Fruit fly (Drosophila melanogaster): ENCODE measurements around the gene CG31517.

The CG31517 gene

DNA sequence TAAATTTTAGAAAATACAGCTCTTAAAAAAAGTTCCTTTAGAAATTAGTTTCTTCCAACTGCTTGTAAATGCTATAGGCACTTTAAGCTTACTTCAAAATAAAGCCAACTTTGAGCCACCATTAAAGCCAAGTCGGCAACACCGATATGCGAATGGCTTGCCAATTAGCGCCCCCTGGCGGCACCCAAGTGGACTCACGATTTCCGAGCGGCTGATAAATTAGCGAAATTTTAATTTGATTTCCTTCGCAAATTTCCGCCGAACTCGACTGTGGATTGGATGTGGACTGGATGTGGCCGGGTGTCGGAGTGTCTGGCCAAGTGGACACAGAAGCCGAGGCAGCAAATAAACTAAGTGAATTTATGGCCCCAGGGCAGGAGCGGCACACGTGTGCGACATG, at the start of gene CG31517:
CG31517 (plus strand) TSS at position 184 of the 400 bp plus-strand sequence.
- TF ChIP-seq CG1621 (tag; optimal IDR thresholded peaks at IDR 0.05) (no peak), CG9139 (GFP tag; optimal IDR thresholded peaks at IDR 0.05) (no peak), CG6854 (GFP tag; optimal IDR thresholded peaks at IDR 0.05) (no peak), achi (GFP tag; optimal IDR thresholded peaks at IDR 0.05) (no peak), Eip93F (GFP tag; optimal IDR thresholded peaks at IDR 0.05) (no peak), spab (GFP tag; optimal IDR thresholded peaks at IDR 0.05) (no peak), Met (GFP tag; optimal IDR thresholded peaks at IDR 0.05) (no peak), Hr39 (GFP tag; optimal IDR thresholded peaks at IDR 0.05) (no peak), CG7368 (GFP tag; optimal IDR thresholded peaks at IDR 0.05) (no peak)

DNA sequence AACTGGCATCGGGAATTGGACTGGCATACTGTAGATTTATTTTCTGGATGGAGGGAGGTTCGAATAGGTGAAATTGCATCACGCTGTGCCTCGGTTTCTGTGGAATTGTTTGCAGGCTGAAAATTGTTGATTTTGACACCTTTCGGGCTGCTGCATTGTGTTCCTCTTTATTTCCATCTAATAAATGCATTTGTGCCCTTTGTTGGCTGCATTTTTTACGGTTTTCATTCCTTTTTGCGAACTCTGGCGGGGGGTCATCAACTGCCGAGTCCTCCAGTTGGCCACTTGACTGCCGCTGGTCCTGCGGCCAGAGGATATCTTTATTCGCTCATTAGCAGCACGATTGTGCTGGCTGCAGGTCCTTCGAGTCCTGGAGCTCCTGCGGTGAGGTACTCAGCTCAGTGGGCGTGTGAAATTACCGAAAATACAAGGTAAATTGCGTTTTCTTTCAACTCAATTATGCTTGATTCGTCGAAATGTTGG, 48.5 kb upstream of the CG31517 start:
- TF ChIP-seq svp (GFP tag) = no peak
- no peak for TF ChIP-seq CG6808 (GFP tag; optimal IDR thresholded peaks at IDR 0.05)
- TF ChIP-seq CG11762 (GFP tag; optimal IDR thresholded peaks at IDR 0.05; ENCODE audit: insufficient read depth) = no peak
- TF ChIP-seq Eip75B (GFP tag; optimal IDR thresholded peaks at IDR 0.05) = no peak
- TF ChIP-seq CG4318 (GFP tag; optimal IDR thresholded peaks at IDR 0.05) = no peak
- TF ChIP-seq vri (GFP tag; optimal IDR thresholded peaks at IDR 0.05) = no peak
- no peak for TF ChIP-seq CG6163 (GFP tag; IDR thresholded peaks at IDR 0.05)

DNA sequence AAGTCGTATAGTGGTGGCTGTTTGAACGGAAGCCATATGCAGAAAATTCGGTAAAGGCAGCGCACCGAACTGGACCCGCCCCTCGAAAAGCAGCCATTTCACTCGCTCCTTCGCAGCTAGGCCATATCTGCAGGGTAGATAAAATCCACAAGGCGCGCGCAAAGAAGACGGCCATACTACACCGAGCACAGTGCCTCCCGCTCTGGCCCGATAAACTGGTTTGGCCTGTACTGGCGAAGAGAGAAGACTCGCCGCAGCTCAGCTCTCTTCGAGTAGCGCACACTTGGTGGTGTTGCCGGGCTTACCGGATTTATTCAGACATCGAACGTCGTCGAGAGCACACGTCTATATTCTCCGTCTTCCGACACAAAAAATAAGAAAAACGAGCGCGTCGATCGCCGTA, 46.7 kb upstream of the CG31517 start, which contains the start of gene ems:
ems (plus strand) TSS at position 311 of the 403 bp plus-strand sequence.
- TF ChIP-seq CG1621 (tag; optimal IDR thresholded peaks at IDR 0.05) (peak; percentile 23), Met (GFP tag; optimal IDR thresholded peaks at IDR 0.05) (peak; percentile 12), CG9139 (GFP tag; optimal IDR thresholded peaks at IDR 0.05) (no peak), eg (GFP tag; IDR thresholded peaks at IDR 0.05) (0 out of 3 replicates have a peak, but pooled peaks have one; percentile 46), acj6 (GFP tag; optimal IDR thresholded peaks at IDR 0.05) (no peak), CG31627 (GFP tag; optimal IDR thresholded peaks at IDR 0.05) (no peak), ss (GFP tag; optimal IDR thresholded peaks at IDR 0.05) (peak; percentile 1 to 38), Eip75B (GFP tag; optimal IDR thresholded peaks at IDR 0.05) (peak; percentile 6), fkh (GFP tag; optimal IDR thresholded peaks at IDR 0.05) (peak; percentile 46), CG6163 (GFP tag; IDR thresholded peaks at IDR 0.05) (peak; percentile 56; the same call in 2 of the 3 replicates), CG3919 (GFP tag; optimal IDR thresholded peaks at IDR 0.05) (peak; percentile 29), Sox102F (GFP tag; optimal IDR thresholded peaks at IDR 0.05) (peak; percentile 13), Hr39 (GFP tag; optimal IDR thresholded peaks at IDR 0.05) (no peak), Hr4 (GFP tag; optimal IDR thresholded peaks at IDR 0.05) (no peak), CG32006 (GFP tag; optimal IDR thresholded peaks at IDR 0.05) (no peak), Eip78C (GFP tag) (peak; percentile 62), CG10669 (GFP tag; optimal IDR thresholded peaks at IDR 0.05) (no peak), dsx (GFP tag; optimal IDR thresholded peaks at IDR 0.05; ENCODE audit: poor library complexity, severe bottlenecking) (peak; percentile 61)

DNA sequence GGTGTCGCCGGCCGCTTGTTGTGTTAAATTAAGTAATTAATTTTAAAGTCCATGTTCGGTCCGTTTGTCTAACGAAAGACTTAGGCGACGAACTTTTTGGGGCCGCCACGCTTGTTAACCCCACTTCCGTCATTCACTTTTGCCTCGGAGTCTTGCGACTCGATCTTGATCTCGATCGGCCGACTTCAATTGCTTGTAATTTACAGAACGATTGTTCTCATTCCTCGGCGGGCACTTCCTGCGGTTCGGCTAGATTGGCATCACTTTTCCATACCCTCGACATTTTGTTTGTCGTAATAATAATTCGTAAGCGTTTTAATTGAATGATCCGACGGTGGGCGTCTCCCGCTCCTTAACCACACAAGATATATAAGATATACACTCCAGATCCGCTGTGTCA, 41.5 kb upstream of the CG31517 start:
- TF ChIP-seq Smox (GFP tag; optimal IDR thresholded peaks at IDR 0.05) = no peak
- no peak for TF ChIP-seq Hr4 (GFP tag; optimal IDR thresholded peaks at IDR 0.05)
- no peak for TF ChIP-seq Sox102F (GFP tag; optimal IDR thresholded peaks at IDR 0.05)
- TF ChIP-seq Gug (GFP tag; IDR thresholded peaks at IDR 0.05) = no peak
- no peak for TF ChIP-seq Lpt (GFP tag; optimal IDR thresholded peaks at IDR 0.05)
- TF ChIP-seq CG8119 (GFP tag; IDR thresholded peaks at IDR 0.05) = no peak
- no peak for TF ChIP-seq Ets21C (GFP tag; optimal IDR thresholded peaks at IDR 0.05)
- no peak for TF ChIP-seq CG1621 (tag; optimal IDR thresholded peaks at IDR 0.05)
- no peak for TF ChIP-seq Met (GFP tag; optimal IDR thresholded peaks at IDR 0.05)
- TF ChIP-seq svp (GFP tag) = no peak
- no peak for TF ChIP-seq topi (GFP tag; optimal IDR thresholded peaks at IDR 0.05)
- TF ChIP-seq OdsH (GFP tag; optimal IDR thresholded peaks at IDR 0.05) = no peak
- no peak for TF ChIP-seq dac (GFP tag; optimal IDR thresholded peaks at IDR 0.05)
- TF ChIP-seq dsx (GFP tag; optimal IDR thresholded peaks at IDR 0.05; ENCODE audit: poor library complexity, severe bottlenecking) = no peak
- TF ChIP-seq spab (GFP tag; optimal IDR thresholded peaks at IDR 0.05) = no peak
- TF ChIP-seq Ets96B (tag; optimal IDR thresholded peaks at IDR 0.05) = no peak
- TF ChIP-seq CG3919 (GFP tag; optimal IDR thresholded peaks at IDR 0.05) = no peak
- TF ChIP-seq CG16779 (tag; optimal IDR thresholded peaks at IDR 0.05) = no peak
- TF ChIP-seq net (GFP tag; optimal IDR thresholded peaks at IDR 0.05) = no peak
- no peak for TF ChIP-seq lz (GFP tag; optimal IDR thresholded peaks at IDR 0.05)

Measured in whole organism, prepupa.